Worm (Caenorhabditis elegans) whole organism, L4/young adult: Measurements from ENCODE around the gene tag-77.

ENCODE experiments used
- dao-5 ChIP-seq: sonication (generic microtip); optimal IDR thresholded peaks from 2 replicates; lab custom pipeline; 2016; ENCODE audit warnings: missing genotype, missing genetic modification characterization, moderate library complexity, missing compliant biosample characterization
- him-1 ChIP-seq: sonication (generic microtip); optimal IDR thresholded peaks from 2 replicates; lab custom pipeline; 2016; ENCODE audit warnings: missing genotype, missing genetic modification reagents, missing genetic modification characterization, missing compliant biosample characterization

DNA sequence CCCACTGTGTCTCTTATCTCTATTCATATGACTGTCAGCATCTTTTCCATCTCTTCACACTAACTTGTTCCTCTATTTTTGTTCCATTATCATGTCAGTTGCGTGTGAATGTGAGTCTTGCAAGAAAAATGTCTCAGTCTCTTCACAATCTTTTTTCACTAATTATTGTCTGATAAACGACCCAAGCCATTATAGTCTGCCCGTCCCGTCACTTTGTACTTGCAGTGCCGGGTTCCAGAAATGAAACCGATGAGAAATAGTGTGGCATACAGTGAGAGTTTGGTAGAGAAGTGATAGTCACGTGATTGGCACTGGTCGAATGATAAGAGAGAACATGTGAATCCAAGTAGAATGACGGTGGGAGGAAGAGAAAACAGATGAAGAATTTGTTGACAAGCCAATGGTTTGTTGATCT lies 17.3 kb upstream of the tag-77 start:
- TF ChIP-seq him-1 (tag; lab: Kevin White, UChicago) (no peak), dao-5 (tag; lab: Kevin White, UChicago) (no peak)
